Worm (Caenorhabditis elegans) whole organism, midembryonic: ENCODE measurements around the gene trmt-10C.2.

ENCODE experiments used
- flt-1 ChIP-seq: fragments of 200-800 bp; sonication (Bioruptor generic); IDR thresholded peaks from 2 replicates; pipeline ENCODE4 v1.3.6; 2022; ENCODE audit warnings: missing genetic modification characterization, missing compliant biosample characterization
- klf-2 ChIP-seq: fragments of 200-800 bp; sonication (Bioruptor generic); conservative IDR thresholded peaks from 2 replicates; pipeline ENCODE4 v1.3.6; 2022; ENCODE audit warnings: missing genetic modification reagents, missing genetic modification characterization, missing compliant biosample characterization

DNA sequence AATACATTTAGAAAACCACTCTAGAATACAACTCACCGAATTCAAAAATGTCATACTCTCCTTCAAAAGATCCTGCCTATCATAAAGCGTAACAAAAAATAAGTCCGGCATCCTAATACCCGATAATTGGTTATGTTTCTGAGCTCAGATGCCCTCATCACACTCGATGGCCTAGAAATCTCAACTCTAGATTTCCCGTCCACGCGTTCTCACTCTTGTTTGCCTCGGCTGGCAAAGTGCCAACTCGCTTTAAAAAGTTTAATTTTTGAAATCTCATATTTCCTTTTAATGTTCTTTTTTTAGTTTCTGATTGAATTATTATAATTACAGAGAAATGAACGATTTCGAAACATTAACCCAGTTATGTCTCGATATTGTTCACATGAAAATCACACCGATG, 21.6 kb downstream of the trmt-10C.2 start, which contains the start of the genes C56G2.15 and thoc-2:
- TF ChIP-seq klf-2 (GFP tag; lab: Robert Waterston, UW) = no peak
- no peak for TF ChIP-seq flt-1 (GFP tag; lab: Robert Waterston, UW)
